Worm (Caenorhabditis elegans): ENCODE results near the gene F42G10.1.

ce11 chrX:9993100-9993499 lies 28.9 kb downstream of the F42G10.1 start:
- TF ChIP-seq ama-1 (optimal IDR thresholded peaks at IDR 0.05) (no peak), flt-1 (GFP tag; IDR thresholded peaks at IDR 0.05) (no peak), sea-1 (GFP tag; conservative IDR thresholded peaks at IDR 0.05) (no peak), ceh-13 (GFP tag; optimal IDR thresholded peaks at IDR 0.05) (no peak), hnd-1 (tag; optimal IDR thresholded peaks at IDR 0.05) (no peak), hmg-4 (GFP tag; optimal IDR thresholded peaks at IDR 0.05) (no peak)
